Fruit fly (Drosophila melanogaster) whole organism, prepupa: ENCODE results near the gene Rab6.

Source experiments
- CG10669 ChIP-seq: fragments of 200-800 bp; sonication (Bioruptor generic); optimal IDR thresholded peaks from 3 replicates; lab custom pipeline; 2018; ENCODE audit warnings: missing biosample characterization, mild to moderate bottlenecking, missing genetic modification characterization, moderate library complexity
- CG11294 ChIP-seq: fragments of 200-800 bp; sonication (Bioruptor generic); IDR thresholded peaks from 2 replicates; pipeline ENCODE4 v1.3.6; 2022; ENCODE audit warnings: missing biosample characterization, missing genetic modification characterization
- CG15336 ChIP-seq: fragments of 200-800 bp; sonication (Bioruptor generic); IDR thresholded peaks from 2 replicates; pipeline ENCODE4 v1.3.6; 2022; ENCODE audit warnings: missing biosample characterization, missing genetic modification characterization
- CG3032 ChIP-seq: fragments of 200-800 bp; optimal IDR thresholded peaks from 2 replicates; lab custom pipeline; 2019; ENCODE audit warnings: missing biosample characterization, mild to moderate bottlenecking, missing genetic modification characterization, moderate library complexity
- CG31627 ChIP-seq: fragments of 200-800 bp; sonication (Bioruptor generic); optimal IDR thresholded peaks from 3 replicates; lab custom pipeline; 2016; ENCODE audit warnings: missing biosample characterization, missing genetic modification characterization
- CG32006 ChIP-seq: fragments of 200-800 bp; sonication (Bioruptor generic); optimal IDR thresholded peaks from 3 replicates; lab custom pipeline; 2017; ENCODE audit warnings: missing biosample characterization, mild to moderate bottlenecking, missing genetic modification characterization
- CG34406 ChIP-seq: fragments of 200-800 bp; sonication (Bioruptor generic); optimal IDR thresholded peaks from 3 replicates; lab custom pipeline; 2016; ENCODE audit warnings: missing biosample characterization, missing genetic modification characterization
- CG3919 ChIP-seq: fragments of 200-800 bp; sonication (Bioruptor generic); optimal IDR thresholded peaks from 3 replicates; lab custom pipeline; 2016; ENCODE audit warnings: missing biosample characterization, missing genetic modification characterization
- CG4318 ChIP-seq: fragments of 200-800 bp; sonication (Bioruptor generic); optimal IDR thresholded peaks from 3 replicates; lab custom pipeline; 2017; ENCODE audit warnings: missing biosample characterization, mild to moderate bottlenecking, missing genetic modification characterization
- CG6276 ChIP-seq: fragments of 200-800 bp; sonication (Bioruptor generic); optimal IDR thresholded peaks from 2 replicates; lab custom pipeline; 2017; ENCODE audit warnings: missing biosample characterization, mild to moderate bottlenecking, missing genetic modification characterization
- CG6792 ChIP-seq: fragments of 200-800 bp; sonication (Bioruptor generic); optimal IDR thresholded peaks from 3 replicates; lab custom pipeline; 2016; ENCODE audit warnings: missing biosample characterization, missing genetic modification characterization
- CG7368 ChIP-seq: fragments of 200-800 bp; sonication (Bioruptor generic); optimal IDR thresholded peaks from 3 replicates; lab custom pipeline; 2016; ENCODE audit warnings: missing biosample characterization, missing genetic modification characterization
- CG8319 ChIP-seq: fragments of 200-800 bp; sonication (Bioruptor generic); optimal IDR thresholded peaks from 3 replicates; lab custom pipeline; 2016; ENCODE audit warnings: missing biosample characterization, missing genetic modification characterization
- CG8632 ChIP-seq: fragments of 200-800 bp; sonication (Bioruptor generic); optimal IDR thresholded peaks from 3 replicates; lab custom pipeline; 2016; ENCODE audit warnings: missing biosample characterization, missing genetic modification characterization
- CG9139 ChIP-seq: fragments of 200-800 bp; sonication (Bioruptor generic); optimal IDR thresholded peaks from 3 replicates; lab custom pipeline; 2017; ENCODE audit warnings: missing biosample characterization, mild to moderate bottlenecking, missing genetic modification characterization
- Eip78C ChIP-seq: fragments of 200-800 bp; sonication (Bioruptor generic); peaks from one replicate; lab custom pipeline; 2016; ENCODE audit warnings: missing biosample characterization, missing genetic modification characterization
- Eip93F ChIP-seq: fragments of 200-800 bp; sonication (Bioruptor generic); optimal IDR thresholded peaks from 2 replicates; lab custom pipeline; 2016; ENCODE audit warnings: missing biosample characterization, mild to moderate bottlenecking, missing genetic modification characterization
- Ets96B ChIP-seq: fragments of 200-800 bp; optimal IDR thresholded peaks from 2 replicates; lab custom pipeline; 2019; ENCODE audit warnings: missing biosample characterization, mild to moderate bottlenecking, missing genetic modification characterization, moderate library complexity
- Gug ChIP-seq: fragments of 200-800 bp; sonication (Bioruptor generic); IDR thresholded peaks from 2 replicates; pipeline ENCODE4 v1.3.6; 2022; ENCODE audit warnings: missing biosample characterization, missing genetic modification characterization
- Hr39 ChIP-seq: fragments of 200-800 bp; sonication (Bioruptor generic); optimal IDR thresholded peaks from 2 replicates; lab custom pipeline; 2016; ENCODE audit warnings: missing biosample characterization, missing genetic modification characterization
- Smox ChIP-seq: fragments of 200-800 bp; sonication (Bioruptor generic); optimal IDR thresholded peaks from 3 replicates; lab custom pipeline; 2016; ENCODE audit warnings: missing biosample characterization, missing genetic modification characterization
- acj6 ChIP-seq: fragments of 200-800 bp; sonication (Bioruptor generic); optimal IDR thresholded peaks from 3 replicates; lab custom pipeline; 2016; ENCODE audit warnings: missing biosample characterization, missing genetic modification characterization
- eg ChIP-seq: fragments of 200-800 bp; sonication (Bioruptor generic); IDR thresholded peaks from 3 replicates; pipeline ENCODE4 v1.3.6; 2022; ENCODE audit warnings: missing biosample characterization, missing genetic modification characterization
- esn ChIP-seq: fragments of 200-800 bp; sonication (Bioruptor generic); optimal IDR thresholded peaks from 2 replicates; lab custom pipeline; 2016; ENCODE audit warnings: missing biosample characterization, mild to moderate bottlenecking, missing genetic modification characterization, moderate library complexity
- fkh ChIP-seq: fragments of 200-800 bp; sonication (Bioruptor generic); optimal IDR thresholded peaks from 3 replicates; lab custom pipeline; 2017; ENCODE audit warnings: missing biosample characterization, mild to moderate bottlenecking, missing genetic modification characterization, moderate library complexity
- lz ChIP-seq: fragments of 200-800 bp; sonication (Bioruptor generic); optimal IDR thresholded peaks from 3 replicates; lab custom pipeline; 2016; ENCODE audit warnings: missing biosample characterization, missing genetic modification characterization
- net ChIP-seq: fragments of 200-800 bp; sonication (Bioruptor generic); optimal IDR thresholded peaks from 3 replicates; lab custom pipeline; 2016; ENCODE audit warnings: missing biosample characterization, missing genetic modification characterization
- pdm3 ChIP-seq: fragments of 200-800 bp; sonication (Bioruptor generic); optimal IDR thresholded peaks from 3 replicates; lab custom pipeline; 2016; ENCODE audit warnings: missing biosample characterization, missing genetic modification characterization
- salr ChIP-seq, 2 experiments: fragments of 200-800 bp; sonication (Bioruptor generic); optimal IDR thresholded peaks; 3 replicates each; lab custom pipeline; 2016 to 2018; ENCODE audit warnings: missing biosample characterization in 2 of 2, missing genetic modification characterization in 2 of 2, mild to moderate bottlenecking in 1 of 2
- spab ChIP-seq: fragments of 200-800 bp; sonication (Bioruptor generic); optimal IDR thresholded peaks from 2 replicates; lab custom pipeline; 2017; ENCODE audit warnings: missing biosample characterization, mild to moderate bottlenecking, missing genetic modification characterization, missing genetic modification reagents
- vri ChIP-seq: fragments of 200-800 bp; sonication (Bioruptor generic); optimal IDR thresholded peaks from 3 replicates; lab custom pipeline; 2016; ENCODE audit warnings: missing biosample characterization, mild to moderate bottlenecking, missing genetic modification characterization

Rab6 gene

dm6 chr2L:12103231-12104210, 5.4 kb downstream of the Rab6 start, which contains the start of the genes Patsas and ThrRS (continued):
- TF ChIP-seq CG3919 (GFP tag; lab: Kevin White, UChicago) (peak; percentile 84), spab (GFP tag; lab: Kevin White, UChicago) (no peak), CG8632 (GFP tag; lab: Kevin White, UChicago) (no peak), Ets96B (tag; lab: Kevin White, UChicago) (peak; percentile 60), CG32006 (GFP tag; lab: Kevin White, UChicago) (peak; percentile 91), CG6276 (GFP tag; lab: Kevin White, UChicago) (no peak), CG6792 (GFP tag; lab: Kevin White, UChicago) (peak; percentile 66), CG15336 (GFP tag; lab: Robert Waterston, UW) (peak; percentile 85), CG3032 (peak; percentile 83), CG31627 (GFP tag; lab: Kevin White, UChicago) (peak; percentile 83)

- TF ChIP-seq fkh (peak; percentile 45), Hr39 (no peak)
Measured at dm6 chr2L:12097698-12098097, 11.2 kb downstream of the Rab6 start, which contains the start of gene Ced-12. Gene Ced-12 (plus strand): TSS chr2L:12097838.

- peak; percentile 28 for TF ChIP-seq fkh
- TF ChIP-seq CG8319 = no peak
- TF ChIP-seq Eip93F (GFP tag; lab: Kevin White, UChicago) = no peak
- peak; percentile 60 for TF ChIP-seq Eip78C (GFP tag; lab: Kevin White, UChicago)
- peak; percentile 21 for TF ChIP-seq esn
- TF ChIP-seq CG34406 (GFP tag; lab: Kevin White, UChicago) = no peak
- no peak for TF ChIP-seq CG7368 (GFP tag; lab: Kevin White, UChicago)
- TF ChIP-seq lz (GFP tag; lab: Kevin White, UChicago) = peak; percentile 5
Measured at dm6 chr2L:12096396-12096813, 12.5 kb downstream of the Rab6 start, which contains the start of the genes CG6712 and Mt2. Gene CG6712 (minus strand): TSS chr2L:12096511. Gene Mt2 (plus strand): TSS chr2L:12096525.

- no peak for TF ChIP-seq net (GFP tag; lab: Kevin White, UChicago)
- no peak for TF ChIP-seq Hr39
- TF ChIP-seq Smox (GFP tag; lab: Kevin White, UChicago) = no peak
- no peak for TF ChIP-seq eg (GFP tag; lab: Robert Waterston, UW)
- TF ChIP-seq CG34406 (GFP tag; lab: Kevin White, UChicago) = no peak
- TF ChIP-seq pdm3 (GFP tag; lab: Kevin White, UChicago) = no peak
- TF ChIP-seq salr (GFP tag; optimal IDR thresholded peaks at IDR 0.05; lab: Kevin White, UChicago) = no peak
- no peak for TF ChIP-seq fkh
- no peak for TF ChIP-seq acj6 (GFP tag; lab: Kevin White, UChicago)
- TF ChIP-seq CG9139 (GFP tag; lab: Kevin White, UChicago) = no peak
- no peak for TF ChIP-seq CG11294 (GFP tag; lab: Robert Waterston, UW)
- TF ChIP-seq Gug = no peak
Measured at dm6 chr2L:12093652-12094051, 15.3 kb downstream of the Rab6 start.

dm6 chr2L:12092719-12093118, 16.2 kb downstream of the Rab6 start:
- TF ChIP-seq vri (GFP tag; lab: Kevin White, UChicago) (no peak), CG4318 (no peak), CG6792 (GFP tag; lab: Kevin White, UChicago) (no peak), CG10669 (no peak)
